Worm (Caenorhabditis elegans): ENCODE results near the gene xpc-1.

Gene xpc-1

DNA sequence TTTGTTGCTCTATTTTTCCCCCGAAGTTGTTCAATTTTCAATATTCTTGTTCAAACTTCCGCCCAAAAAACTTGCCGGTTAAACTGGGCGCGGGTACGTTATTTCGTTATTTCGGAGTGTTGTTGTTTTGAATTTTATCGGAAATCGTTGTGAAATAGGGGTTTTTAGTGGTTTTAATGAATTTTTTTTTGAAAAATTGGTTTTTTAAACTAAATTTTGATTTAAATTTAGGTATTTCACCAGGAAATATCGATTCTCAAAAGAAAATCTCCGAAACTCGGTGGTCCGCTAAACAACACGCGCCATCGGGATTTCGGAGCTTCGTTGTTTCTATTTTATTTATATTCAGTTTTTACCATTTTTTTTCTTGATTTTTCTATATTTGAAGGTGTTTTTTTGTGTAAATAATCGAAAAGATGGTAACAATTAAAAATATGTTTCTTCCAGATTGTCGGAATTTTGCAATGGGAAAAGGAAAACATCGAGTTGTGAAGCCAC lies 39.7 kb upstream of the xpc-1 start, which contains the start of gene F52C12.2 (continued):
- TF ChIP-seq lin-13 (GFP tag; optimal IDR thresholded peaks at IDR 0.05) (peak; percentile 37), Y55F3AM.14 (GFP tag; optimal IDR thresholded peaks at IDR 0.05) (no peak), gmeb-1 (tag; optimal IDR thresholded peaks at IDR 0.05) (peak; percentile 80), nhr-10 (tag; optimal IDR thresholded peaks at IDR 0.05) (no peak), skn-1 (tag; optimal IDR thresholded peaks at IDR 0.05) (no peak), nhr-6 (tag; optimal IDR thresholded peaks at IDR 0.05) (no peak), nhr-129 (tag; optimal IDR thresholded peaks at IDR 0.05) (peak; percentile 18), egl-27 (tag; optimal IDR thresholded peaks at IDR 0.05) (no peak), dmd-4 (tag; optimal IDR thresholded peaks at IDR 0.05) (no peak), C34F6.9 (tag; optimal IDR thresholded peaks at IDR 0.05) (peak; percentile 17), ama-1 (optimal IDR thresholded peaks at IDR 0.05) (no peak), sma-9 (GFP tag; optimal IDR thresholded peaks at IDR 0.05) (no peak), sma-9 (tag; optimal IDR thresholded peaks at IDR 0.05) (no peak), unc-39 (tag; optimal IDR thresholded peaks at IDR 0.05) (no peak)

DNA sequence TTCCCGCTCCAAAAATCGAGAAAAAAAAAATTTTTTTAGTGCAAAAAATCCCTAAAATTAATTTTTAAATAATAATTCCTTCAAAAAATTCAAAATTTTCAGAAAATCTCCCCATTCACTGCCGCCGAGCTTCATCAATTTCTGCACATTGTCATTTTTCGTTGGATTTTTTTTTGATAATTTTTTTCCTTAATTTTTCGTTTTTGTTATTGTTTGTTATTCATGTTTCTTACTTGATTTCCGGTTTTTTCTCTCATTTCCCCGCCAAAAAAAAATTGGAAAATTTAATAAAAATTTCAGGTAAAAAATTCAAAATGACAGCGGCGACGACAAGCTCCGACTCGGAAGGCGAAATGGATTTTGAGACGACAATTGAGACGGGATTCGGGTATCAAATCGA lies 36.5 kb upstream of the xpc-1 start, which contains the start of gene F52C12.6:
TSS of gene F52C12.6 (plus strand) at position 301 of the 400 bp plus-strand sequence.
- no peak for TF ChIP-seq ztf-4 (tag; optimal IDR thresholded peaks at IDR 0.05)
- TF ChIP-seq lsy-2 (tag; optimal IDR thresholded peaks at IDR 0.05) = no peak
- TF ChIP-seq sma-9 (GFP tag; optimal IDR thresholded peaks at IDR 0.05) = no peak
- no peak for TF ChIP-seq sma-9 (tag; optimal IDR thresholded peaks at IDR 0.05)
- no peak for TF ChIP-seq nhr-6 (tag; optimal IDR thresholded peaks at IDR 0.05)
- no peak for TF ChIP-seq unc-39 (tag; optimal IDR thresholded peaks at IDR 0.05)
- TF ChIP-seq Y55F3AM.14 (GFP tag; optimal IDR thresholded peaks at IDR 0.05) = no peak
- no peak for TF ChIP-seq crh-2 (tag; optimal IDR thresholded peaks at IDR 0.05)
- no peak for TF ChIP-seq egl-27 (tag; optimal IDR thresholded peaks at IDR 0.05)

DNA sequence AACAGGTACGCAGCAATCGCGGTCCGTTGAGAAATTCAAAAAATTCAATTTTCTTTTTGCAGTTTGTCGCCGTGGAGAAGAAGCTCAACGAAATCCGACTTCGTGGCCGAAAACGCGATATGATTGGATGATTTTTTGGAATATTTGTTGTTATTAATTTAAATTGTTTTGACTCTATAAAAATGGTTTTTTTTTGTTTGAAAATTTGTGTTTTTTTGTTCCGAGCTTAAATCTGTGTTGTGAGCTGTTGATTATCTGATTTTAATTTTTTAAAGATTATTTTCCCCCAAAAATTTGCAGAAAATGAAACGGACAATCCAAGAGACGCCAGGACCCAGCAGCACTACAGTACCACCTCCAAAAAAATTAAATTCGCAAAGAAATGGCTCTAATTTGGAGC lies 33.3 kb upstream of the xpc-1 start, which contains the start of gene tdpo-1:
TSS of gene tdpo-1 (plus strand) at position 301 of the 400 bp plus-strand sequence.
- TF ChIP-seq lin-11 (tag; optimal IDR thresholded peaks at IDR 0.05) = no peak
- no peak for TF ChIP-seq nhr-129 (tag; optimal IDR thresholded peaks at IDR 0.05)

DNA sequence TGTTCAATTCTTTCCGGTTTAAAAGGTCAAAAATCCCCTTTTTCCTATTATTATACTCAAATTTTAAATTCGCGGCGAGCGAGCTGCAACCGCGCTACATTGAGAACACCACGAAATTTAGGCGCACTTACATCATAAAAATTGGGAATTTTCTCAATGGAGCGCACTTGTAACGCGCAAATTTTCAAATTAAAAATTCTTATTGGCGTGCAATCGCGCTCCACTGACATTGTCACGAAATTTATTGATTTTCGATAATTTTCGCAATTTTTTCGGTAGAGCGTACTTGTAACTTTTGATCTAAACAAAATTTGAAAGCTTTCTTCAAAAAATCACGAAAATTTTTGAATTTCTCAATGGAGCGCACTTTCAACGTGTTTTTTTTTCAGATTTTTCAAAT lies 29.6 kb upstream of the xpc-1 start, which contains the start of gene ulp-3:
TSS of gene ulp-3 (plus strand) at position 388 of the 400 bp plus-strand sequence.
- TF ChIP-seq lsy-2 (tag; optimal IDR thresholded peaks at IDR 0.05) (no peak), ztf-1 (GFP tag; conservative IDR thresholded peaks at IDR 0.05) (no peak), sem-4 (tag; optimal IDR thresholded peaks at IDR 0.05) (no peak), nhr-11 (tag; optimal IDR thresholded peaks at IDR 0.05) (no peak), zag-1 (tag; optimal IDR thresholded peaks at IDR 0.05) (no peak), nhr-23 (tag; optimal IDR thresholded peaks at IDR 0.05) (no peak), mab-5 (tag; optimal IDR thresholded peaks at IDR 0.05) (no peak), lin-39 (tag; optimal IDR thresholded peaks at IDR 0.05) (no peak), skn-1 (tag; optimal IDR thresholded peaks at IDR 0.05) (no peak)

DNA sequence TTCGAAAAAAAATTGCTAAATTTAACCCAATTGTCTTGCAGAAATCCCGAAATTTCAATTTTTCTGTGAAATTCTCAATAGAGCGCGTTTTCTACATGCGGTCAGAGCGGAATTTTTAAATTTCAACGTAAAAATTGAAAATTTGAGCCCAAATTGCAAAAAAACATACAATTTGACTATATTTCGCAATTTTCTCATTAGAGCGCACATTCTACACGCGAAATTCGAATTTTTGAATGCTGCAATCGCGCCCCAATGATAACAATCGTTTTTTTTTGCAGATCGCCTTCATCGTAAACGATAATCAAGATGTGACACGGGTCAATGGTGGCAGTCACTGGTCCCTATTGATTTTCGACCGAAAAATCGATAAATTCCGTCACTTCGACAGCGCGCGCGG lies 28.8 kb upstream of the xpc-1 start:
- no peak for TF ChIP-seq egl-27 (tag; optimal IDR thresholded peaks at IDR 0.05)
- TF ChIP-seq peb-1 (tag; optimal IDR thresholded peaks at IDR 0.05) = no peak
- TF ChIP-seq sma-9 (GFP tag; optimal IDR thresholded peaks at IDR 0.05) = no peak
- TF ChIP-seq sma-9 (tag; optimal IDR thresholded peaks at IDR 0.05) = no peak
- no peak for TF ChIP-seq mab-5 (tag; optimal IDR thresholded peaks at IDR 0.05)
- no peak for TF ChIP-seq ztf-4 (tag; optimal IDR thresholded peaks at IDR 0.05)
- no peak for TF ChIP-seq nhr-10 (tag; optimal IDR thresholded peaks at IDR 0.05)
- no peak for TF ChIP-seq nhr-77 (tag; optimal IDR thresholded peaks at IDR 0.05)
- no peak for TF ChIP-seq blmp-1 (tag; optimal IDR thresholded peaks at IDR 0.05; ENCODE audit: insufficient read depth)
- TF ChIP-seq mdl-1 (tag; optimal IDR thresholded peaks at IDR 0.05) = no peak
- no peak for TF ChIP-seq Y55F3AM.14 (GFP tag; optimal IDR thresholded peaks at IDR 0.05)
- TF ChIP-seq F13H6.1 (tag; optimal IDR thresholded peaks at IDR 0.05) = no peak
- TF ChIP-seq ztf-1 (GFP tag; conservative IDR thresholded peaks at IDR 0.05) = no peak

DNA sequence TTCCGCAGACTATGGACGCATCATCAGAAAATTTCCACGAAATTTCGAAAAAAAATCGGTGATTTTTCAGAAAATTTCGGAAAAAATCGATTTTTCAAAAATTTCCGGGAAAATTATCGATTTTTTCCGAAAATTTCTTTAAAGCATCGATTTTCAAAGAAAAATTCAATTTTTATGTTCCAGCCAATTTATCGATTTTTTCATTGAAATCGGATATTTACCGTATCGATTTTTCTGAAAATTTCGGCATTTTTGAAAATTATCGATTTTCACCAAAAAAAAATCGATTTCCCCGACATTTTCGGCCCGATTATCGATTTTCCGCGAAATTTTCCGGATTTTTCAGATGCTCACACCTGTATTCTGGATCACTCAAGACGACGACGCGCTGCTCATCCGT lies 27.8 kb upstream of the xpc-1 start, which contains the start of gene Y48A5A.1:
TSS of gene Y48A5A.1 (plus strand) at position 347 of the 400 bp plus-strand sequence.
- TF ChIP-seq nhr-129 (tag; optimal IDR thresholded peaks at IDR 0.05) (no peak), nhr-23 (tag; optimal IDR thresholded peaks at IDR 0.05) (no peak), sma-9 (GFP tag; optimal IDR thresholded peaks at IDR 0.05) (no peak), sma-9 (tag; optimal IDR thresholded peaks at IDR 0.05) (no peak), nhr-77 (tag; optimal IDR thresholded peaks at IDR 0.05) (no peak), nhr-10 (tag; optimal IDR thresholded peaks at IDR 0.05) (no peak), nhr-11 (tag; optimal IDR thresholded peaks at IDR 0.05) (no peak), mdl-1 (tag; optimal IDR thresholded peaks at IDR 0.05) (no peak)

Measured in whole organism, L2 larva.